Fruit fly (Drosophila melanogaster) whole organism, pupa: ENCODE data around the gene CG4364.

Experiments used
- CG10348 ChIP-seq: fragments of 200-800 bp; sonication (Bioruptor generic); IDR thresholded peaks from 2 replicates; pipeline ENCODE4 v1.3.6; 2022; ENCODE audit warnings: missing biosample characterization, missing genetic modification characterization
- CG12605 ChIP-seq: fragments of 200-800 bp; sonication (Bioruptor generic); IDR thresholded peaks from 2 replicates; pipeline ENCODE4 v1.3.6; 2022; ENCODE audit warnings: missing biosample characterization, missing genetic modification characterization
- CG13204 ChIP-seq: fragments of 200-800 bp; sonication (Bioruptor generic); optimal IDR thresholded peaks from 2 replicates; lab custom pipeline; 2018; ENCODE audit warnings: missing biosample characterization, mild to moderate bottlenecking, missing genetic modification characterization, moderate library complexity
- CG14655 ChIP-seq: fragments of 200-800 bp; sonication (Bioruptor generic); optimal IDR thresholded peaks from 3 replicates; lab custom pipeline; 2017; ENCODE audit warnings: mild to moderate bottlenecking, missing biosample characterization, missing genetic modification reagents, missing genetic modification characterization
- CG15710 ChIP-seq: fragments of 200-800 bp; sonication (Bioruptor generic); optimal IDR thresholded peaks from 2 replicates; lab custom pipeline; 2018; ENCODE audit warnings: missing biosample characterization, mild to moderate bottlenecking, missing genetic modification characterization, moderate library complexity
- CG17806 ChIP-seq: fragments of 200-800 bp; sonication (Bioruptor generic); optimal IDR thresholded peaks from 2 replicates; lab custom pipeline; 2018; ENCODE audit warnings: missing biosample characterization, mild to moderate bottlenecking, missing genetic modification characterization, moderate library complexity
- CG32121 ChIP-seq: fragments of 200-800 bp; sonication (Bioruptor generic); IDR thresholded peaks from 2 replicates; pipeline ENCODE4 v1.3.6; 2022; ENCODE audit warnings: missing biosample characterization, missing genetic modification characterization
- CG34367 ChIP-seq: fragments of 200-800 bp; sonication (Bioruptor generic); optimal IDR thresholded peaks from 2 replicates; lab custom pipeline; 2018; ENCODE audit warnings: missing biosample characterization, mild to moderate bottlenecking, missing genetic modification characterization
- CG4496 ChIP-seq: fragments of 200-800 bp; sonication (Bioruptor generic); IDR thresholded peaks from 3 replicates; pipeline ENCODE4 v1.3.6; 2022; ENCODE audit warnings: missing biosample characterization, missing genetic modification characterization
- CG8159 ChIP-seq: fragments of 200-800 bp; sonication (Bioruptor generic); optimal IDR thresholded peaks from 3 replicates; lab custom pipeline; 2018; ENCODE audit warnings: missing biosample characterization, mild to moderate bottlenecking, missing genetic modification characterization, moderate library complexity
- CG8301 ChIP-seq: fragments of 200-800 bp; sonication (Bioruptor generic); optimal IDR thresholded peaks from 2 replicates; lab custom pipeline; 2018; ENCODE audit warnings: missing biosample characterization, mild to moderate bottlenecking, missing genetic modification characterization
- CG9948 ChIP-seq: fragments of 200-800 bp; sonication (Bioruptor generic); optimal IDR thresholded peaks from 2 replicates; lab custom pipeline; 2018; ENCODE audit warnings: missing biosample characterization, mild to moderate bottlenecking, missing genetic modification characterization, moderate library complexity
- D1 ChIP-seq: fragments of 200-800 bp; sonication (Bioruptor generic); optimal IDR thresholded peaks from 2 replicates; lab custom pipeline; 2018; ENCODE audit warnings: missing biosample characterization, mild to moderate bottlenecking, missing genetic modification characterization, moderate library complexity
- EcR ChIP-seq: fragments of 200-800 bp; sonication (Bioruptor generic); optimal IDR thresholded peaks from 3 replicates; lab custom pipeline; 2019; ENCODE audit warnings: missing biosample characterization, missing genetic modification characterization, mild to moderate bottlenecking, moderate library complexity, missing genetic modification reagents
- Ets98B ChIP-seq: fragments of 200-800 bp; sonication (Bioruptor generic); IDR thresholded peaks from 2 replicates; pipeline ENCODE4 v1.3.6; 2022; ENCODE audit warnings: missing biosample characterization, missing genetic modification characterization
- Pif1A ChIP-seq: fragments of 200-800 bp; sonication (Bioruptor generic); optimal IDR thresholded peaks from 3 replicates; lab custom pipeline; 2016; ENCODE audit warnings: missing biosample characterization, missing genetic modification characterization
- Pif1B ChIP-seq: fragments of 200-800 bp; sonication (Bioruptor generic); optimal IDR thresholded peaks from 3 replicates; lab custom pipeline; 2016; ENCODE audit warnings: missing biosample characterization, missing genetic modification characterization
- Snoo ChIP-seq: fragments of 200-800 bp; sonication (Bioruptor generic); optimal IDR thresholded peaks from 3 replicates; lab custom pipeline; 2017; ENCODE audit warnings: missing biosample characterization, mild to moderate bottlenecking, missing genetic modification characterization, inconsistent platforms
- fd96Ca ChIP-seq: fragments of 200-800 bp; sonication (Bioruptor generic); IDR thresholded peaks from 3 replicates; pipeline ENCODE4 v1.3.6; 2022; ENCODE audit warnings: missing biosample characterization, missing genetic modification characterization
- gl ChIP-seq: fragments of 200-800 bp; sonication (Bioruptor generic); optimal IDR thresholded peaks from 2 replicates; lab custom pipeline; 2018; ENCODE audit warnings: missing biosample characterization, mild to moderate bottlenecking, missing genetic modification characterization
- rn ChIP-seq: fragments of 200-800 bp; sonication (Bioruptor generic); IDR thresholded peaks from 2 replicates; pipeline ENCODE4 v1.3.6; 2022; ENCODE audit warnings: missing biosample characterization, missing genetic modification characterization

The CG4364 gene

DNA sequence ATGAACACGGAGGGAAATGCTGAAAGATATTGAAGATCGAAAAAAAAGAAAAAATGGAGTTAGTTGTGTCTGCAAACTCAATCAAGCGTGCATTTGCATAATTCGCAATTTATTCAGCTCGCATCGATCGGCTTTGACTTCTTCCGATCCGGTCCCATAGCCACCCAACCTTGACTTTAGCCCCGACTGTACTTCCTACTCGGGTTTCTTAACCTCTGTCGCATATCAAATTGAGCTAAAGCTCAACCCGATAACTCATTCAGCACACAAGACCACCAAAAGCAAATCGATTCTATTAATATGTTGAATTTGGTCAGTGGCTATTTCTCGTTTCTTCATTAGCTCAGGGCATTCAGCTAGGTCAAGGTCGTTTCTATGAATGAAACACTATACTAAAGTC is 25.9 kb downstream of the CG4364 start:
- TF ChIP-seq fd96Ca (no peak), CG14655 (no peak), CG17806 (no peak), CG32121 (GFP tag; lab: Robert Waterston, UW) (no peak), rn (no peak), Pif1B (no peak), D1 (tag; lab: Kevin White, UChicago) (no peak), gl (tag; lab: Kevin White, UChicago) (no peak), CG8301 (tag; lab: Kevin White, UChicago) (no peak), EcR (GFP tag; lab: Kevin White, UChicago) (no peak), CG9948 (tag; lab: Kevin White, UChicago) (no peak), CG12605 (GFP tag; lab: Robert Waterston, UW) (no peak), Pif1A (GFP tag; lab: Kevin White, UChicago) (no peak), Snoo (tag; lab: Kevin White, UChicago) (no peak), CG4496 (GFP tag; lab: Robert Waterston, UW) (no peak), CG13204 (GFP tag; lab: Kevin White, UChicago) (no peak), CG15710 (tag; lab: Kevin White, UChicago) (no peak)
- TF ChIP-seq, all 21 proteins: peak for 0

DNA sequence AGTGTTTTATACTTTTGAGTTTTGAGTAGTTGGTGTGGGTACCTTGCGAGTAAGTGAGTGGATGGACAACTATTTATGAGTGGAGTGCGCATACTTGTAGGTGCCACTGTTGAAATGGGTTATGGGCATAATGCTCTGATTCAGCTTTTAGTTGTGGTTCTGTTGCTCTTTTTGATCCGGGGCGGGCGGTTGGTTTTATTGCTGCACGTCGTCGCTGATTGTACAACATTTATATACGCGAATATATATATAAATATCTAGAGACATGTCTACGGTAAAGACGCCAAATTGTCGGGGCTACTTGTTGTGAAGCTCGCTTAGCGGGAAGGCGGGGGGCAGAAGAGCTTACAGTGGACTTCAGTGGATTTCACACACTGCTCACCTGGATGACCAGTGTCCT is 27.0 kb downstream of the CG4364 start:
- TF ChIP-seq Pif1A (GFP tag; lab: Kevin White, UChicago) (no peak), CG9948 (tag; lab: Kevin White, UChicago) (no peak), CG12605 (GFP tag; lab: Robert Waterston, UW) (no peak), CG8301 (tag; lab: Kevin White, UChicago) (no peak), CG4496 (GFP tag; lab: Robert Waterston, UW) (no peak), rn (no peak), Pif1B (no peak), gl (tag; lab: Kevin White, UChicago) (no peak), Snoo (tag; lab: Kevin White, UChicago) (no peak), CG14655 (no peak), fd96Ca (no peak), EcR (GFP tag; lab: Kevin White, UChicago) (peak; percentile 49), CG10348 (GFP tag; lab: Robert Waterston, UW) (no peak), CG17806 (no peak), CG13204 (GFP tag; lab: Kevin White, UChicago) (no peak), D1 (tag; lab: Kevin White, UChicago) (no peak), CG32121 (GFP tag; lab: Robert Waterston, UW) (no peak), CG8159 (tag; lab: Kevin White, UChicago) (peak; percentile 2), Ets98B (no peak), CG15710 (tag; lab: Kevin White, UChicago) (peak; percentile 11), CG34367 (tag; lab: Kevin White, UChicago) (no peak)

DNA sequence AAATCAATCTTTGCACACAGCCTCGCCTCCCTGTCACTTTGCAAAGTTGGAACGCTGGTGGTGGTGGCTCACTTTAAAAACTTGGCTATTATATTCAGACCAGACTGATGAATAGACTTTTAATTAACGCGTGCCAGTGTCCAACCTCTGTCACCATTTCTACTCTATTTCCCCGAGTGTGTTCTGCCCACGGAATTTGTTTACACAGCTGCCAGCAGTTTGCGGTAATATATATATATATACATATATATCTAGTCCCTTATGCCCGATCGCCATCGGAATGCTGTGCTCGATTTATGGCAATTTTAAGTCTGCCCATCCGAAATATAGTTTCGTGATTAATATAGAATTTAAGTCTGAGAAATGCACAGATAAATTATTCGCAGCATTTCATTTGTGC is 31.3 kb downstream of the CG4364 start:
- no peak for TF ChIP-seq fd96Ca
- TF ChIP-seq CG34367 (tag; lab: Kevin White, UChicago), result no peak
- TF ChIP-seq Ets98B, result no peak

DNA sequence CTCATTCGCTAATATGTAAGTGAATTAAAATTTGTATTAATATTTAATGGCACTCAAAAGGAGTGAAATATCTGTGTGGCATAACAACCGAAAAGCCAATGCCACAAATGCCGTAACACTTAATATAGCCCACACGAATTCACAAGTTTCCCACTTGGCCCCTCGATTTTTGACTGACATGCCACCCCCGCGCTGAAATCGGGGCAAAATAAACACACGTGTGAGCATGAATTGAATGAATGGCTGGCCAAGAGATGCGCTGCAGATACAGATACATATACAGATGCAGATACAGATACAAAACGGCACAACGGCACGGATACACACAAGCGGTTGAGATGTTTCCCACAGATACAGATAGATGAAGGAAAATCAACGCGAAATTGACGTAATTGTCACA is 34.0 kb downstream of the CG4364 start:
- no peak for TF ChIP-seq CG9948 (tag; lab: Kevin White, UChicago)
- TF ChIP-seq EcR (GFP tag; lab: Kevin White, UChicago), result no peak
- no peak for TF ChIP-seq fd96Ca
- no peak for TF ChIP-seq CG4496 (GFP tag; lab: Robert Waterston, UW)
- no peak for TF ChIP-seq Ets98B
- no peak for TF ChIP-seq CG17806

DNA sequence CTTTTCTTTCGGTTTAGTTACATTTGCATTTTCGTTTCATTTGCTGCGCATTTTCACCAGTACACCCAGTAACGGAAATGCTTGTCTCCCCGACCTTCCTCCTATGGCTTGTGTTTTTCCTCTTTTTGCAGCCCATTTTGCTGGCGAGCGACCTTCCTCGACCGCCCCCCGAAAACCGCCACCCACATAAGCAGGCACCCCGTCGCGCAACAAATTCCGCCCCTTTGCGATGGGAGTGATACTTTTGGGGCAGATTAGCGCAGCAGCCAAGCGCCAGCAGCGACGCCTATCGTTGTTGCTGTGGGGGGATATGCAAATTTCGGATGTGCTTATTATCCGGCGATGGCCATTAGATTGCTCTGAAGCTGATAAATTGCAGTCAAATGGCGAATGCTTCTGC is 37.8 kb downstream of the CG4364 start:
- TF ChIP-seq CG13204 (GFP tag; lab: Kevin White, UChicago) (no peak), EcR (GFP tag; lab: Kevin White, UChicago) (no peak), D1 (tag; lab: Kevin White, UChicago) (no peak), gl (tag; lab: Kevin White, UChicago) (no peak), CG32121 (GFP tag; lab: Robert Waterston, UW) (no peak), CG14655 (no peak), CG9948 (tag; lab: Kevin White, UChicago) (no peak), Pif1B (no peak), Ets98B (no peak), CG10348 (GFP tag; lab: Robert Waterston, UW) (no peak), CG15710 (tag; lab: Kevin White, UChicago) (no peak), fd96Ca (no peak), CG8159 (tag; lab: Kevin White, UChicago) (no peak), CG12605 (GFP tag; lab: Robert Waterston, UW) (no peak), CG4496 (GFP tag; lab: Robert Waterston, UW) (no peak), Pif1A (GFP tag; lab: Kevin White, UChicago) (no peak), CG34367 (tag; lab: Kevin White, UChicago) (no peak), CG17806 (no peak), Snoo (tag; lab: Kevin White, UChicago) (no peak), CG8301 (tag; lab: Kevin White, UChicago) (no peak)

DNA sequence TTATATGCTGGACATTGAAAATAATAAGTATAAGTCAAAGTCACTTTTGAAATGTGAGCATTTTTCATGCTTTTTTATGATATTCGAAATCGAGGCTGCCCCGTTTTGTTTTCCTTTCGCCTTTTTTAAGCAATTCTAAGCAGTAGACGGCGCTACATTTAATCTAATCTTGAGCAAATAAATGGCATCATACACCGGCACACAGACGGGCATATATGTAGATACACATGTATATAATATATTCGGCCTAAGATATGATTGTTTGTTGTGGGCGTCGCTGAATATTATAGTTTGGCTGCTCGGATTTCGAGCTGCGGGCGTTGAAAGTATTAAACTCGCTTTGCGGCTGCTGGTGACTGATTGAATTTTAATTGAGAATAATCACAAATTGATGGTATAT is 38.8 kb downstream of the CG4364 start:
- TF ChIP-seq Ets98B (no peak), D1 (tag; lab: Kevin White, UChicago) (no peak)

DNA sequence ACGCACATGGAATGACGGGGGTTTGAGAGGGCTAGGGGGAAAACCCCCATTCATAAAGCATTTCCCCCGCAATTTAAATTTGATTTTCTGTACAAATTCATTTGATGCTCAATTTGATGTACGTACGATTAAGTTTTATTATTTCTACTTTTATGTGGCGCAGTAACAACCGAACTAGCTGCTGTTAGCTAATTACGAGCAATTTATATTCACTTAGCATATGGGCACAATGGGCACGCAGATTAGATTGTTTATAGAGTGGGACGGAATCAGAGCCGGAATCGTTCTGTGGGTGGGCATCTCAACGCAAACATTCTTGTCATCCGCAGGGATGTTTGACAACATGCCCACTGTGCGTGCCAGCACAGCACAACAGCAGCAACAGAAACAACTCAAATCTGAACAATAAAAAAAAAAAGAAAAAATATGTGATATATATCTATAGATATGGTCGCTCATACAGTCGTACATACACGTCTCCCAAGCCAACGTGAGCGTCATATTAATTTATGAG is 40.1 kb downstream of the CG4364 start:
- no peak for TF ChIP-seq Pif1B
- 0 out of 3 replicates have a peak, but pooled peaks have one; percentile 7 for TF ChIP-seq CG4496 (GFP tag; lab: Robert Waterston, UW)
